Fruit fly (Drosophila melanogaster): ENCODE results near the gene TwdlH.

Gene TwdlH

dm6 chr3R:26588158-26588584 is 45.4 kb upstream of the TwdlH start (continued):
- no peak for TF ChIP-seq HmgD (GFP tag; optimal IDR thresholded peaks at IDR 0.05)
- peak; percentile 72 for TF ChIP-seq grn (GFP tag; optimal IDR thresholded peaks at IDR 0.05)
- no peak for TF ChIP-seq cas (GFP tag; IDR thresholded peaks at IDR 0.05)
- no peak for TF ChIP-seq dm (GFP tag; optimal IDR thresholded peaks at IDR 0.05)
- TF ChIP-seq ftz-f1 (GFP tag; optimal IDR thresholded peaks at IDR 0.05), result peak; percentile 81
- peak; percentile 64 for TF ChIP-seq CG34376 (GFP tag; optimal IDR thresholded peaks at IDR 0.05)
- no peak for TF ChIP-seq CG1792 (GFP tag; optimal IDR thresholded peaks at IDR 0.05)
- no peak for TF ChIP-seq Chrac-16 (GFP tag; optimal IDR thresholded peaks at IDR 0.05)
- no peak for TF ChIP-seq Abd-B (GFP tag; optimal IDR thresholded peaks at IDR 0.05)
- peak; percentile 33 for TF ChIP-seq Vsx1 (GFP tag; optimal IDR thresholded peaks at IDR 0.05)
- peak; percentile 32 for TF ChIP-seq HmgZ (tag; optimal IDR thresholded peaks at IDR 0.05)
- no peak for TF ChIP-seq Atf3 (GFP tag; optimal IDR thresholded peaks at IDR 0.05)
- TF ChIP-seq CG8290 (GFP tag; optimal IDR thresholded peaks at IDR 0.05), result no peak
- peak in 1 of 2 experiments; percentile 39 for TF ChIP-seq CG8290 (tag; optimal IDR thresholded peaks at IDR 0.05)
- 0 out of 2 replicates have a peak, but pooled peaks have one; percentile 43 for TF ChIP-seq Awh (GFP tag; IDR thresholded peaks at IDR 0.05)
- TF ChIP-seq CG12391 (tag; optimal IDR thresholded peaks at IDR 0.05), result no peak
- TF ChIP-seq Hr3 (GFP tag; optimal IDR thresholded peaks at IDR 0.05), result peak; percentile 49
- TF ChIP-seq chinmo (GFP tag; IDR thresholded peaks at IDR 0.05; ENCODE audit: partially characterized antibody), result peak; percentile 77; the same call in 2 of the 4 replicates
- TF ChIP-seq Meics (GFP tag; optimal IDR thresholded peaks at IDR 0.05), result peak; percentile 21
- TF ChIP-seq CG14014 (GFP tag; IDR thresholded peaks at IDR 0.05), result peak; percentile 22; the same call in 1 of the 2 replicates
- TF ChIP-seq vnd (GFP tag; IDR thresholded peaks at IDR 0.05; ENCODE audit: partially characterized antibody), result 0 out of 3 replicates have a peak, but pooled peaks have one; percentile 37
- no peak for TF ChIP-seq D (optimal IDR thresholded peaks at IDR 0.05)
- TF ChIP-seq D (GFP tag; optimal IDR thresholded peaks at IDR 0.05), result no peak
- TF ChIP-seq Jarid2 (GFP tag; optimal IDR thresholded peaks at IDR 0.05), result peak; percentile 60
- peak; percentile 11 for TF ChIP-seq ERR (GFP tag; optimal IDR thresholded peaks at IDR 0.05)
- TF ChIP-seq pfk (GFP tag; optimal IDR thresholded peaks at IDR 0.05), result no peak
- TF ChIP-seq Eip74EF (GFP tag; optimal IDR thresholded peaks at IDR 0.05), result no peak
- TF ChIP-seq Asciz (GFP tag; optimal IDR thresholded peaks at IDR 0.05), result no peak
- TF ChIP-seq hth (optimal IDR thresholded peaks at IDR 0.05), result no peak
- TF ChIP-seq dpn (GFP tag; optimal IDR thresholded peaks at IDR 0.05), result no peak
- peak; percentile 5 for TF ChIP-seq Ets97D (GFP tag; optimal IDR thresholded peaks at IDR 0.05)
- TF ChIP-seq tll (GFP tag; optimal IDR thresholded peaks at IDR 0.05), result no peak
- TF ChIP-seq sug (tag; optimal IDR thresholded peaks at IDR 0.05), result peak; percentile 64
- TF ChIP-seq CG17186 (GFP tag; optimal IDR thresholded peaks at IDR 0.05), result no peak
- no peak for TF ChIP-seq Side (GFP tag; optimal IDR thresholded peaks at IDR 0.05)
- TF ChIP-seq exex (tag; optimal IDR thresholded peaks at IDR 0.05), result peak; percentile 93
- TF ChIP-seq CoRest (tag; optimal IDR thresholded peaks at IDR 0.05), result no peak
- TF ChIP-seq ind (GFP tag; optimal IDR thresholded peaks at IDR 0.05), result no peak
- peak; percentile 20 for TF ChIP-seq Sox102F (GFP tag; optimal IDR thresholded peaks at IDR 0.05)
- peak; percentile 23; the same call in 1 of the 2 replicates for TF ChIP-seq Rfx (GFP tag; IDR thresholded peaks at IDR 0.05)

dm6 chr3R:26593847-26594542 is 39.5 kb upstream of the TwdlH start:
- peak; percentile 55 for TF ChIP-seq Nf-YC (tag; optimal IDR thresholded peaks at IDR 0.05)
- no peak for TF ChIP-seq CG8478 (optimal IDR thresholded peaks at IDR 0.05)
- no peak for TF ChIP-seq D (optimal IDR thresholded peaks at IDR 0.05)
- TF ChIP-seq D (GFP tag; optimal IDR thresholded peaks at IDR 0.05), result no peak
- no peak for TF ChIP-seq CG4730 (GFP tag; IDR thresholded peaks at IDR 0.05)
- no peak for TF ChIP-seq CG18262 (tag; optimal IDR thresholded peaks at IDR 0.05)
- no peak for TF ChIP-seq Xbp1 (GFP tag; optimal IDR thresholded peaks at IDR 0.05)
- no peak for TF ChIP-seq CG14441 (GFP tag; IDR thresholded peaks at IDR 0.05)
- no peak for TF ChIP-seq Dll (GFP tag; IDR thresholded peaks at IDR 0.05; ENCODE audit: partially characterized antibody)
- TF ChIP-seq Taf1 (GFP tag; IDR thresholded peaks at IDR 0.05), result no peak
- TF ChIP-seq Myb (GFP tag; optimal IDR thresholded peaks at IDR 0.05), result no peak
- no peak for TF ChIP-seq Side (GFP tag; optimal IDR thresholded peaks at IDR 0.05)
- TF ChIP-seq Fer2 (tag; optimal IDR thresholded peaks at IDR 0.05), result no peak
- no peak for TF ChIP-seq CG12299 (tag; optimal IDR thresholded peaks at IDR 0.05)
- no peak for TF ChIP-seq stc (GFP tag; IDR thresholded peaks at IDR 0.05)

Measured in whole organism, embryonic.